Worm (Caenorhabditis elegans) whole organism, mixed stage, embryonic: ENCODE measurements around the gene B0272.4.
A peak's percentile ranks its signal among the peaks of the same experiment; 100 is the strongest.

Experiments
- M03D4.4 ChIP-seq: sonication (generic microtip); optimal IDR thresholded peaks from 2 replicates; lab custom pipeline; 2017; ENCODE audit warnings: mild to moderate bottlenecking, missing genetic modification characterization, missing compliant biosample characterization
- lin-13 ChIP-seq: fragments of 150-350 bp; optimal IDR thresholded peaks from 2 replicates; lab custom pipeline; 2014; ENCODE audit warnings: missing biosample characterization, missing genetic modification characterization
- mep-1 ChIP-seq: fragments of 150-350 bp; optimal IDR thresholded peaks from 2 replicates; lab custom pipeline; 2017; ENCODE audit warnings: missing biosample characterization, missing genetic modification reagents, missing genetic modification characterization, inconsistent platforms
- nhr-12 ChIP-seq: fragments of 150-350 bp; optimal IDR thresholded peaks from 2 replicates; lab custom pipeline; 2014; ENCODE audit warnings: missing biosample characterization, missing genetic modification characterization
- nhr-237 ChIP-seq: fragments of 150-350 bp; optimal IDR thresholded peaks from 2 replicates; lab custom pipeline; 2014; ENCODE audit warnings: missing biosample characterization, missing genetic modification characterization
- nhr-76 ChIP-seq: sonication (generic microtip); optimal IDR thresholded peaks from 2 replicates; lab custom pipeline; 2017; ENCODE audit warnings: missing biosample characterization, missing genetic modification characterization
- sptf-1 ChIP-seq: sonication (generic microtip); optimal IDR thresholded peaks from 2 replicates; lab custom pipeline; 2017; ENCODE audit warnings: mild to moderate bottlenecking, missing genetic modification characterization, moderate library complexity, missing compliant biosample characterization

DNA sequence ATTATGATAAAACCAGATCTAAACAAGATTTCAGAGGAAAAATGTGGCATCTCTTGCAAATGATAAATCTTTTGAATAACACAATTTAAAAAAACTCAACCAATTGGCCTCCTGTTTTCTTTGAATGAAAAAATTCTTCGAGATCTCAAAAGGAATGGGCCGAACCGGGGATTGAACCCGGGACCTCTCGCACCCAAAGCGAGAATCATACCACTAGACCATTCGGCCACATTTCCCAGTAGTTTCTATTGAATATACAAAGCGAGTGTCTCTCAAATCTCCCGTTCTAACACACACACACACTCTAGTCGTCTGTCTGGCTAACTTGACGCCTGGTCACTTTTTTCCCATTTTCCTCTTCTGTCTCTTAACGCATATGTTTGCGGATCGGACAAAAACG, 39.3 kb downstream of the B0272.4 start:
- TF ChIP-seq nhr-237 (tag; lab: Kevin White, UChicago) (peak; percentile 77), lin-13 (tag; lab: Kevin White, UChicago) (peak; percentile 33), nhr-12 (tag; lab: Kevin White, UChicago) (no peak), mep-1 (tag; lab: Kevin White, UChicago) (peak; percentile 35), sptf-1 (peak; percentile 93), M03D4.4 (tag; lab: Kevin White, UChicago) (peak; percentile 91), nhr-76 (tag; lab: Kevin White, UChicago) (no peak)
